Fruit fly (Drosophila melanogaster): ENCODE data around the gene Pli.

Pli gene

dm6 chr3R:23874198-23874597 is 15.7 kb downstream of the Pli start (continued):
- TF ChIP-seq CG2712 (tag; optimal IDR thresholded peaks at IDR 0.05) (peak; percentile 31), CG11456 (GFP tag; IDR thresholded peaks at IDR 0.05) (no peak), zfh1 (GFP tag; IDR thresholded peaks at IDR 0.05) (peak; percentile 40; the same call in 1 of the 3 replicates), tio (GFP tag; optimal IDR thresholded peaks at IDR 0.05) (no peak), CG14050 (GFP tag; IDR thresholded peaks at IDR 0.05) (no peak), en (GFP tag; optimal IDR thresholded peaks at IDR 0.05) (no peak), CG9437 (GFP tag; optimal IDR thresholded peaks at IDR 0.05) (no peak), tap (tag; optimal IDR thresholded peaks at IDR 0.05) (no peak), ranshi (GFP tag; IDR thresholded peaks at IDR 0.05) (no peak), CG13424 (tag; optimal IDR thresholded peaks at IDR 0.05) (no peak), exex (tag; optimal IDR thresholded peaks at IDR 0.05) (no peak), CG11398 (GFP tag; optimal IDR thresholded peaks at IDR 0.05) (no peak), CG5953 (GFP tag; IDR thresholded peaks at IDR 0.05) (no peak), CG17802 (tag; optimal IDR thresholded peaks at IDR 0.05) (no peak), CG16815 (GFP tag; optimal IDR thresholded peaks at IDR 0.05) (no peak), Med (GFP tag) (peak; percentile 76), CG11093 (GFP tag; IDR thresholded peaks at IDR 0.05) (no peak), CG6689 (GFP tag; IDR thresholded peaks at IDR 0.05) (0 out of 2 replicates have a peak, but pooled peaks have one; percentile 10), Ets65A (GFP tag) (peak; percentile 74), kay (GFP tag; optimal IDR thresholded peaks at IDR 0.05) (no peak), dmrt11E (tag; optimal IDR thresholded peaks at IDR 0.05) (peak; percentile 35), CG13123 (GFP tag; optimal IDR thresholded peaks at IDR 0.05) (no peak), CG9215 (GFP tag; IDR thresholded peaks at IDR 0.05) (no peak), otp (GFP tag; IDR thresholded peaks at IDR 0.05) (no peak), Max (GFP tag; optimal IDR thresholded peaks at IDR 0.05) (no peak), peb (GFP tag; IDR thresholded peaks at IDR 0.05) (no peak), TFAM (GFP tag; optimal IDR thresholded peaks at IDR 0.05) (no peak), sna (GFP tag; IDR thresholded peaks at IDR 0.05; ENCODE audit: partially characterized antibody) (no peak), Nf-YA (GFP tag; IDR thresholded peaks at IDR 0.05) (no peak), CG4730 (GFP tag; IDR thresholded peaks at IDR 0.05) (no peak), dpn (GFP tag; optimal IDR thresholded peaks at IDR 0.05) (no peak), CG15514 (GFP tag; optimal IDR thresholded peaks at IDR 0.05) (no peak), Side (GFP tag; optimal IDR thresholded peaks at IDR 0.05) (no peak), crol (GFP tag; IDR thresholded peaks at IDR 0.05) (no peak), Rfx (GFP tag; IDR thresholded peaks at IDR 0.05) (no peak), zen (tag; optimal IDR thresholded peaks at IDR 0.05) (no peak), CG8388 (GFP tag; optimal IDR thresholded peaks at IDR 0.05) (no peak), lmd (GFP tag; IDR thresholded peaks at IDR 0.05) (no peak), bab2 (GFP tag; optimal IDR thresholded peaks at IDR 0.05) (peak; percentile 28), seq (GFP tag; IDR thresholded peaks at IDR 0.05) (no peak), CG5245 (GFP tag; optimal IDR thresholded peaks at IDR 0.05) (no peak), YL-1 (GFP tag; optimal IDR thresholded peaks at IDR 0.05) (no peak), ERR (GFP tag; optimal IDR thresholded peaks at IDR 0.05) (no peak), bcd (GFP tag; optimal IDR thresholded peaks at IDR 0.05) (no peak), CG10321 (GFP tag; IDR thresholded peaks at IDR 0.05) (no peak), D (optimal IDR thresholded peaks at IDR 0.05) (no peak), D (GFP tag; optimal IDR thresholded peaks at IDR 0.05) (no peak), zf30C (GFP tag; optimal IDR thresholded peaks at IDR 0.05) (peak; percentile 9)

Measured in whole organism, embryonic.